Fruit fly (Drosophila melanogaster) whole organism, wandering third instar larva: ENCODE data around the gene Rassf.

Experiments
- Abd-B ChIP-seq: fragments of >200 bp; optimal IDR thresholded peaks from 2 replicates; lab custom pipeline; 2017; ENCODE audit warnings: missing biosample characterization, missing genetic modification characterization
- CG32264 ChIP-seq: fragments of 200-800 bp; sonication (Bioruptor generic); optimal IDR thresholded peaks from 2 replicates; lab custom pipeline; 2016; ENCODE audit warnings: missing biosample characterization, missing genetic modification characterization
- CG9705 ChIP-seq: fragments of 200-800 bp; sonication (Bioruptor generic); optimal IDR thresholded peaks from 2 replicates; lab custom pipeline; 2018; ENCODE audit warnings: missing biosample characterization, mild to moderate bottlenecking, missing genetic modification characterization
- HLH106 ChIP-seq: fragments of 200-800 bp; optimal IDR thresholded peaks from 3 replicates; lab custom pipeline; 2019; ENCODE audit warnings: missing biosample characterization, mild to moderate bottlenecking, missing genetic modification characterization, moderate library complexity
- Hnf4 ChIP-seq: fragments of 200-800 bp; sonication (Bioruptor generic); optimal IDR thresholded peaks from 2 replicates; lab custom pipeline; 2016; ENCODE audit warnings: missing biosample characterization, mild to moderate bottlenecking, missing genetic modification characterization
- Hr78 ChIP-seq: fragments of >200 bp; optimal IDR thresholded peaks from 2 replicates; lab custom pipeline; 2017; ENCODE audit warnings: missing biosample characterization, missing genetic modification characterization
- Hr83 ChIP-seq: fragments of 200-300 bp; sonication (Bioruptor generic); optimal IDR thresholded peaks from 2 replicates; lab custom pipeline; 2016; ENCODE audit warnings: missing biosample characterization, mild to moderate bottlenecking, missing genetic modification characterization, moderate library complexity; ENCODE audit not compliant: poor library complexity, severe bottlenecking
- Mio ChIP-seq: sonication (Bioruptor generic); optimal IDR thresholded peaks from 2 replicates; lab custom pipeline; 2016; ENCODE audit warnings: missing biosample characterization, missing genetic modification characterization
- Myc ChIP-seq: fragments of >200 bp; optimal IDR thresholded peaks from 2 replicates; lab custom pipeline; 2017
- N ChIP-seq: fragments of >200 bp; optimal IDR thresholded peaks from 2 replicates; lab custom pipeline; 2018; ENCODE audit warnings: missing biosample characterization, missing external identifiers, missing genetic modification characterization
- OdsH ChIP-seq: fragments of 200-800 bp; sonication (Bioruptor generic); optimal IDR thresholded peaks from 2 replicates; lab custom pipeline; 2016; ENCODE audit warnings: missing biosample characterization, mild to moderate bottlenecking, missing genetic modification characterization
- Rel ChIP-seq, 2 experiments: fragments of 200-800 bp; sonication (Bioruptor generic) in 1 of 2; optimal IDR thresholded peaks; 2 replicates in 1 of 2; 3 replicates in 1 of 2; lab custom pipeline; 2016 to 2019; ENCODE audit warnings: mild to moderate bottlenecking in 2 of 2, missing biosample characterization in 2 of 2, missing genetic modification characterization in 2 of 2, moderate library complexity in 1 of 2
- Sp1 ChIP-seq: fragments of 200-800 bp; sonication (Bioruptor generic); optimal IDR thresholded peaks from 3 replicates; lab custom pipeline; 2019; ENCODE audit warnings: missing biosample characterization, mild to moderate bottlenecking, missing genetic modification characterization, moderate library complexity
- Vsx2 ChIP-seq: fragments of 200-300, 225-300 bp; sonication (Bioruptor generic); optimal IDR thresholded peaks from 2 replicates; lab custom pipeline; 2018; ENCODE audit warnings: missing biosample characterization, missing genetic modification characterization; ENCODE audit not compliant: partially characterized antibody
- br ChIP-seq: fragments of 200-800 bp; sonication (Bioruptor generic); optimal IDR thresholded peaks from 2 replicates; lab custom pipeline; 2016; ENCODE audit warnings: missing biosample characterization, missing genetic modification characterization
- brk ChIP-seq: fragments of 200-800 bp; sonication (Bioruptor generic); optimal IDR thresholded peaks from 2 replicates; lab custom pipeline; 2016; ENCODE audit warnings: missing biosample characterization, mild to moderate bottlenecking, missing genetic modification characterization
- dl ChIP-seq, 2 experiments: fragments of 175-275, 200-275 bp in 1 of 2; fragments of 200-275 bp in 1 of 2; sonication (Bioruptor generic); optimal IDR thresholded peaks; lab custom pipeline; 2018; ENCODE audit warnings: mild to moderate bottlenecking in 2 of 2, missing biosample characterization in 2 of 2, missing genetic modification characterization in 2 of 2, moderate library complexity in 2 of 2; ENCODE audit not compliant: partially characterized antibody in 2 of 2, insufficient read depth in 1 of 2
- dmrt93B ChIP-seq: fragments of 200-800 bp; sonication (Bioruptor generic); optimal IDR thresholded peaks from 2 replicates; lab custom pipeline; 2018; ENCODE audit warnings: missing biosample characterization, mild to moderate bottlenecking, missing genetic modification characterization
- dsf ChIP-seq: sonication (Bioruptor generic); optimal IDR thresholded peaks from 2 replicates; lab custom pipeline; 2016; ENCODE audit warnings: missing biosample characterization, missing genetic modification characterization, borderline replicate concordance
- ey ChIP-seq: fragments of 200-800 bp; sonication (Bioruptor generic); optimal IDR thresholded peaks from 2 replicates; lab custom pipeline; 2016; ENCODE audit warnings: missing biosample characterization, missing genetic modification characterization
- foxo ChIP-seq, 2 experiments: fragments of 200-800 bp; sonication (Bioruptor generic); optimal IDR thresholded peaks; 2 replicates in 1 of 2; 3 replicates in 1 of 2; lab custom pipeline; 2016 to 2017; ENCODE audit warnings: missing biosample characterization in 2 of 2, missing genetic modification characterization in 2 of 2
- fru ChIP-seq: fragments of 200-800 bp; sonication (Bioruptor generic); optimal IDR thresholded peaks from 3 replicates; lab custom pipeline; 2016; ENCODE audit warnings: missing biosample characterization, mild to moderate bottlenecking, missing genetic modification characterization
- h ChIP-seq: fragments of 200-800 bp; sonication (Bioruptor generic); optimal IDR thresholded peaks from 3 replicates; lab custom pipeline; 2016; ENCODE audit warnings: missing biosample characterization, mild to moderate bottlenecking, missing genetic modification characterization
- jim ChIP-seq: fragments of 175-275, 200-325 bp; sonication (Bioruptor generic); optimal IDR thresholded peaks from 2 replicates; lab custom pipeline; 2016; ENCODE audit warnings: missing biosample characterization, mild to moderate bottlenecking, missing genetic modification characterization
- lola ChIP-seq: fragments of >200 bp; optimal IDR thresholded peaks from 2 replicates; lab custom pipeline; 2017; ENCODE audit warnings: missing biosample characterization, missing genetic modification characterization
- pan ChIP-seq: fragments of >200 bp; optimal IDR thresholded peaks from 2 replicates; lab custom pipeline; 2017
- psq ChIP-seq: fragments of 200-800 bp; sonication (Bioruptor generic); optimal IDR thresholded peaks from 3 replicates; lab custom pipeline; 2017; ENCODE audit warnings: missing biosample characterization, mild to moderate bottlenecking, missing genetic modification characterization, moderate library complexity
- rgr ChIP-seq: fragments of 200-800 bp; sonication (Bioruptor generic); optimal IDR thresholded peaks from 3 replicates; lab custom pipeline; 2016; ENCODE audit warnings: missing biosample characterization, mild to moderate bottlenecking, missing genetic modification characterization
- sage ChIP-seq: fragments of 200-800 bp; sonication (Bioruptor generic); optimal IDR thresholded peaks from 2 replicates; lab custom pipeline; 2016; ENCODE audit warnings: missing biosample characterization, mild to moderate bottlenecking, missing genetic modification characterization
- tai ChIP-seq: sonication (Bioruptor generic); optimal IDR thresholded peaks from 2 replicates; lab custom pipeline; 2016; ENCODE audit warnings: missing biosample characterization, missing genetic modification characterization
- usp ChIP-seq: fragments of >200 bp; optimal IDR thresholded peaks from 2 replicates; lab custom pipeline; 2017; ENCODE audit warnings: missing biosample characterization, missing genetic modification characterization
- woc ChIP-seq: sonication (Bioruptor generic); optimal IDR thresholded peaks from 2 replicates; lab custom pipeline; 2016; ENCODE audit warnings: missing biosample characterization, mild to moderate bottlenecking, missing genetic modification characterization

Gene Rassf

DNA sequence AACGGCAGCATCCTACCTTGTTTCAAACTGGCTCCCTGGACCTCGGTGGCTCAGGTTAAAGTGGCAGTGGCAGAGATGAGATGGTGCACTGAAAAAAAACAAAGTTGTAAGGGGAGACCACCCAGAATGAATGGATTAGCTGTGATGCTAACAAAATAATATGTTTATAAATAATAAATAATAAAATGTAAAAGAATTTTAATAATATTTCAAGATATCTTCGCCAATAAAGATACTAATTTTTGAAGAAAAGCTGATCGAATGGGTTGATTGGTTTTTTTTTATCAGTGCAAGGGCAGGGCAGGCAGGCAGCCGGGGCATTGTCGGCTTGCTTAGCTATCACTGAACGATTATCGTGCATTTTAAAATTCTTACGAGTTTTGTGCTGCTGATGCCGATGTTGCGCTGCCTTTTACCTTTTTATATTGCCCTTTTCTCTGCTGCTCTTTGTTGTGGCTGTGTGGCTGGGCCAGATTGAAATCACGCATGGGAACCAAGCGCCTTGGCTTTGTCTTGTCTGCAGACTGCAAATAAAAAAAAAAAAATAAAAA lies 31.4 kb upstream of the Rassf start (continued):
- no peak for TF ChIP-seq Hr83

DNA sequence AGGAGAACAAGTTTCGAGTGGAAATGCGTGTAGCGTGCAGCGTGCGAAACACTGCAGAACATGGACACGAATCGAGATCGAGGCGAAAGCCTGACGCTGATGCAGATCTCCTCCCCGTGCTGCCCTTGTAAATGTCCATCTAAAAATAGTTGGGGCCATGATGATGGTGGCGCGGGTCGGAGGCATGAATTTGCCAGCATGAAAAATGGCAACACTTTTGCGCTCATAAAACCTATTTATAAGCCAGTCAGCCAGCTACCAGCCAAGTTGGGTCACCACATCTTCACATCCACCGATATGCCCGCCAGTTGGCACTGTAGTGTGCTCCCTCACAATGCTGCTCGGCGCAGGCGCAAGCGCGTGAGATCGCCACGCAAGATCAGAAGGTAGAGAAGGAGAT lies 30.7 kb upstream of the Rassf start:
- TF ChIP-seq rgr (GFP tag; lab: Kevin White, UChicago): peak; percentile 46
- TF ChIP-seq lola (GFP tag; lab: Kevin White, UChicago): no peak
- TF ChIP-seq HLH106: peak; percentile 82
- no peak for TF ChIP-seq Mio
- TF ChIP-seq tai (GFP tag; lab: Kevin White, UChicago): no peak
- TF ChIP-seq brk (GFP tag; lab: Kevin White, UChicago): no peak
- no peak for TF ChIP-seq Vsx2 (GFP tag; lab: Kevin White, UChicago)
- no peak for TF ChIP-seq Hnf4
- peak; percentile 59 for TF ChIP-seq OdsH (GFP tag; lab: Kevin White, UChicago)
- no peak for TF ChIP-seq dl (GFP tag; optimal IDR thresholded peaks at IDR 0.05; lab: Kevin White, UChicago; ENCODE audit: insufficient read depth in 1 of 2, partially characterized antibody in 2 of 2)
- no peak for TF ChIP-seq Hr83
- peak; percentile 91 for TF ChIP-seq woc (GFP tag; lab: Kevin White, UChicago)
- TF ChIP-seq Myc (lab: Kevin White, UChicago): peak; percentile 21
- peak; percentile 47 for TF ChIP-seq CG9705 (GFP tag; lab: Kevin White, UChicago)
- peak; percentile 39 for TF ChIP-seq br
- TF ChIP-seq h (GFP tag; lab: Kevin White, UChicago): peak; percentile 67
- peak; percentile 71 for TF ChIP-seq ey (GFP tag; lab: Kevin White, UChicago)
- TF ChIP-seq foxo (GFP tag; optimal IDR thresholded peaks at IDR 0.05; lab: Kevin White, UChicago): peak in 1 of 2 experiments; percentile 65
- no peak for TF ChIP-seq Rel (GFP tag; optimal IDR thresholded peaks at IDR 0.05; lab: Kevin White, UChicago)
- TF ChIP-seq Rel (tag; optimal IDR thresholded peaks at IDR 0.05; lab: Kevin White, UChicago): peak; percentile 34
- peak; percentile 55 for TF ChIP-seq Sp1 (GFP tag; lab: Kevin White, UChicago)
- peak; percentile 75 for TF ChIP-seq fru (GFP tag; lab: Kevin White, UChicago)
- TF ChIP-seq dmrt93B (GFP tag; lab: Kevin White, UChicago): peak; percentile 63
- no peak for TF ChIP-seq pan
- TF ChIP-seq CG32264 (GFP tag; lab: Kevin White, UChicago): no peak

DNA sequence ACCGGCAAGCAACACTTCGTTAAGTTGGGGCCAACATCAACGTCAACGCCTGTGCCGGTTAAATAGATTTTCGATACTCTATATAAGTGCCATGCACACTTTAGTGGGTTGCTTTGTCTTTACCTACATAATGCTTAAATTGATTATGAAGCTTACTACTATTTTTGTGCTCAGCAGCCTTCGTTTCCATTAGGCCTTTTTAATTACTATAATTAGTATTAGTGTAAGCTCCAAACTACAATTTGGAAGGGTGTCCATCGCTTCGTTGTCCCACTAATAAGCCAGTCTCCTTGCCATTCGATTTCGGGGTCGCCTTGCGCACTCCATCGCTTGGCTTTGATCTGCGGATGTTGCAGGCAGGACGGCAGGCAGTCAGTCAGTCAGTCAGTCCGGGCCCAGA lies 29.9 kb upstream of the Rassf start:
- TF ChIP-seq N (GFP tag; lab: Kevin White, UChicago): no peak
- TF ChIP-seq h (GFP tag; lab: Kevin White, UChicago): peak; percentile 82
- peak in 1 of 2 experiments; percentile 49 for TF ChIP-seq foxo (GFP tag; optimal IDR thresholded peaks at IDR 0.05; lab: Kevin White, UChicago)
- TF ChIP-seq woc (GFP tag; lab: Kevin White, UChicago): peak; percentile 30
- no peak for TF ChIP-seq Myc (lab: Kevin White, UChicago)
- peak; percentile 36 for TF ChIP-seq dmrt93B (GFP tag; lab: Kevin White, UChicago)
- TF ChIP-seq Sp1 (GFP tag; lab: Kevin White, UChicago): peak; percentile 50
- TF ChIP-seq br: peak; percentile 63
- TF ChIP-seq HLH106: peak; percentile 62
- TF ChIP-seq Hr78 (GFP tag; lab: Kevin White, UChicago): no peak
- TF ChIP-seq OdsH (GFP tag; lab: Kevin White, UChicago): peak; percentile 42
- peak; percentile 52 for TF ChIP-seq rgr (GFP tag; lab: Kevin White, UChicago)
- TF ChIP-seq fru (GFP tag; lab: Kevin White, UChicago): peak; percentile 55
- peak; percentile 11 for TF ChIP-seq psq (GFP tag; lab: Kevin White, UChicago)
- no peak for TF ChIP-seq brk (GFP tag; lab: Kevin White, UChicago)
- TF ChIP-seq Vsx2 (GFP tag; lab: Kevin White, UChicago): no peak
- TF ChIP-seq ey (GFP tag; lab: Kevin White, UChicago): peak; percentile 43
- TF ChIP-seq Hnf4: peak; percentile 7
- TF ChIP-seq, all 38 proteins: peak for 13

DNA sequence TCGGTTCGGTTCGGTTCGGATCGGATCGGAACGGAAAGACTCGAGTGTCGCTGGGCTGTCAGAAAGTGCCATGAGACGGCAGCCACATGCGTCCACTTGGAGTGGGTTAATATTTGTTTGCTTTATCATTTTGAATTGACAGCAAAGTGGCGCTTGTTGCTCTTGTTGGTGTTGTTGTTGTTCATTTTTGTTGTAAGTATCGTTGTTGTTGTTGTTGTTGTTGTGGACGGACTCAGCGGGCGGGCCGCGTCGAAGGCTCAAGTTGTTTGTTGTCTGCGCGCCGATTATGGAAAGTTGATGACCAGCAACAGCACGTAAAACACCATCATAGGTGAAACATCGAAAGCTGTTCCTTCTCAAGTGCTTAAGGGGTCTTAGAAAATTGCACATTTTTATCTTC lies 29.3 kb upstream of the Rassf start:
- TF ChIP-seq dmrt93B (GFP tag; lab: Kevin White, UChicago): no peak
- no peak for TF ChIP-seq Rel (GFP tag; optimal IDR thresholded peaks at IDR 0.05; lab: Kevin White, UChicago)
- TF ChIP-seq Rel (tag; optimal IDR thresholded peaks at IDR 0.05; lab: Kevin White, UChicago): no peak
- no peak for TF ChIP-seq N (GFP tag; lab: Kevin White, UChicago)
- TF ChIP-seq tai (GFP tag; lab: Kevin White, UChicago): no peak
- no peak for TF ChIP-seq rgr (GFP tag; lab: Kevin White, UChicago)
- TF ChIP-seq OdsH (GFP tag; lab: Kevin White, UChicago): no peak
- no peak for TF ChIP-seq Abd-B (GFP tag; lab: Kevin White, UChicago)
- no peak for TF ChIP-seq dsf (GFP tag; lab: Kevin White, UChicago)
- TF ChIP-seq sage (GFP tag; lab: Kevin White, UChicago): no peak
- no peak for TF ChIP-seq h (GFP tag; lab: Kevin White, UChicago)
- no peak for TF ChIP-seq fru (GFP tag; lab: Kevin White, UChicago)
- TF ChIP-seq Hnf4: no peak
- TF ChIP-seq jim (GFP tag; lab: Kevin White, UChicago): no peak
- TF ChIP-seq Hr78 (GFP tag; lab: Kevin White, UChicago): no peak
- no peak for TF ChIP-seq CG9705 (GFP tag; lab: Kevin White, UChicago)
- no peak for TF ChIP-seq br
- TF ChIP-seq usp: no peak
